Fruit fly (Drosophila melanogaster) whole organism, prepupa: ENCODE data around the gene CG7829.

Experiments
- Blimp-1 ChIP-seq: fragments of 200-800 bp; sonication (Bioruptor generic); optimal IDR thresholded peaks from 3 replicates; lab custom pipeline; 2017; ENCODE audit warnings: missing biosample characterization, missing genetic modification characterization, mild to moderate bottlenecking, moderate library complexity, missing genetic modification reagents
- CG11762 ChIP-seq: fragments of 200-800 bp; sonication (Bioruptor generic); optimal IDR thresholded peaks from 3 replicates; lab custom pipeline; 2016; ENCODE audit warnings: missing biosample characterization, missing genetic modification characterization; ENCODE audit not compliant: insufficient read depth
- CG15336 ChIP-seq: fragments of 200-800 bp; sonication (Bioruptor generic); IDR thresholded peaks from 2 replicates; pipeline ENCODE4 v1.3.6; 2022; ENCODE audit warnings: missing biosample characterization, missing genetic modification characterization
- CG16779 ChIP-seq: fragments of 200-800 bp; sonication (Bioruptor generic); optimal IDR thresholded peaks from 3 replicates; lab custom pipeline; 2017; ENCODE audit warnings: missing biosample characterization, mild to moderate bottlenecking, missing genetic modification characterization
- CG3032 ChIP-seq: fragments of 200-800 bp; optimal IDR thresholded peaks from 2 replicates; lab custom pipeline; 2019; ENCODE audit warnings: missing biosample characterization, mild to moderate bottlenecking, missing genetic modification characterization, moderate library complexity
- CG31627 ChIP-seq: fragments of 200-800 bp; sonication (Bioruptor generic); optimal IDR thresholded peaks from 3 replicates; lab custom pipeline; 2016; ENCODE audit warnings: missing biosample characterization, missing genetic modification characterization
- CG34406 ChIP-seq: fragments of 200-800 bp; sonication (Bioruptor generic); optimal IDR thresholded peaks from 3 replicates; lab custom pipeline; 2016; ENCODE audit warnings: missing biosample characterization, missing genetic modification characterization
- CG3919 ChIP-seq: fragments of 200-800 bp; sonication (Bioruptor generic); optimal IDR thresholded peaks from 3 replicates; lab custom pipeline; 2016; ENCODE audit warnings: missing biosample characterization, missing genetic modification characterization
- CG6163 ChIP-seq: fragments of 200-800 bp; sonication (Bioruptor generic); IDR thresholded peaks from 3 replicates; pipeline ENCODE4 v1.3.6; 2022; ENCODE audit warnings: missing biosample characterization, missing genetic modification characterization
- CG8119 ChIP-seq: fragments of 200-800 bp; sonication (Bioruptor generic); IDR thresholded peaks from 3 replicates; pipeline ENCODE4 v1.3.6; 2022; ENCODE audit warnings: missing biosample characterization, missing genetic modification characterization
- CG9139 ChIP-seq: fragments of 200-800 bp; sonication (Bioruptor generic); optimal IDR thresholded peaks from 3 replicates; lab custom pipeline; 2017; ENCODE audit warnings: missing biosample characterization, mild to moderate bottlenecking, missing genetic modification characterization
- Eip75B ChIP-seq: fragments of 200-800 bp; sonication (Bioruptor generic); optimal IDR thresholded peaks from 3 replicates; lab custom pipeline; 2016; ENCODE audit warnings: missing biosample characterization, missing genetic modification characterization
- Hr39 ChIP-seq: fragments of 200-800 bp; sonication (Bioruptor generic); optimal IDR thresholded peaks from 2 replicates; lab custom pipeline; 2016; ENCODE audit warnings: missing biosample characterization, missing genetic modification characterization
- Lpt ChIP-seq: fragments of 200-800 bp; sonication (Bioruptor generic); optimal IDR thresholded peaks from 3 replicates; lab custom pipeline; 2016; ENCODE audit warnings: missing biosample characterization, missing genetic modification characterization
- Met ChIP-seq: fragments of 200-800 bp; sonication (Bioruptor generic); optimal IDR thresholded peaks from 3 replicates; lab custom pipeline; 2016; ENCODE audit warnings: missing biosample characterization, missing genetic modification characterization
- acj6 ChIP-seq: fragments of 200-800 bp; sonication (Bioruptor generic); optimal IDR thresholded peaks from 3 replicates; lab custom pipeline; 2016; ENCODE audit warnings: missing biosample characterization, missing genetic modification characterization
- cyc ChIP-seq: fragments of 200-800 bp; sonication (Bioruptor generic); optimal IDR thresholded peaks from 3 replicates; lab custom pipeline; 2016; ENCODE audit warnings: missing biosample characterization, missing genetic modification characterization
- dsx ChIP-seq: fragments of 200-800 bp; optimal IDR thresholded peaks from 3 replicates; lab custom pipeline; 2019; ENCODE audit warnings: missing biosample characterization, mild to moderate bottlenecking, missing genetic modification characterization, moderate library complexity; ENCODE audit not compliant: poor library complexity, severe bottlenecking
- eg ChIP-seq: fragments of 200-800 bp; sonication (Bioruptor generic); IDR thresholded peaks from 3 replicates; pipeline ENCODE4 v1.3.6; 2022; ENCODE audit warnings: missing biosample characterization, missing genetic modification characterization
- fkh ChIP-seq: fragments of 200-800 bp; sonication (Bioruptor generic); optimal IDR thresholded peaks from 3 replicates; lab custom pipeline; 2017; ENCODE audit warnings: missing biosample characterization, mild to moderate bottlenecking, missing genetic modification characterization, moderate library complexity
- ss ChIP-seq, 2 experiments: fragments of 200-800 bp; sonication (Bioruptor generic); optimal IDR thresholded peaks; 2 replicates in 1 of 2; 3 replicates in 1 of 2; lab custom pipeline; 2017 to 2018; ENCODE audit warnings: mild to moderate bottlenecking in 2 of 2, missing biosample characterization in 2 of 2, missing genetic modification characterization in 2 of 2, moderate library complexity in 1 of 2
- svp ChIP-seq: fragments of 200-800 bp; sonication (Bioruptor generic); peaks from one replicate; lab custom pipeline; 2016; ENCODE audit warnings: missing biosample characterization, missing genetic modification characterization
- topi ChIP-seq: fragments of 200-800 bp; sonication (Bioruptor generic); optimal IDR thresholded peaks from 3 replicates; lab custom pipeline; 2016; ENCODE audit warnings: missing biosample characterization, missing genetic modification characterization
- vri ChIP-seq: fragments of 200-800 bp; sonication (Bioruptor generic); optimal IDR thresholded peaks from 3 replicates; lab custom pipeline; 2016; ENCODE audit warnings: missing biosample characterization, mild to moderate bottlenecking, missing genetic modification characterization

Gene CG7829

DNA sequence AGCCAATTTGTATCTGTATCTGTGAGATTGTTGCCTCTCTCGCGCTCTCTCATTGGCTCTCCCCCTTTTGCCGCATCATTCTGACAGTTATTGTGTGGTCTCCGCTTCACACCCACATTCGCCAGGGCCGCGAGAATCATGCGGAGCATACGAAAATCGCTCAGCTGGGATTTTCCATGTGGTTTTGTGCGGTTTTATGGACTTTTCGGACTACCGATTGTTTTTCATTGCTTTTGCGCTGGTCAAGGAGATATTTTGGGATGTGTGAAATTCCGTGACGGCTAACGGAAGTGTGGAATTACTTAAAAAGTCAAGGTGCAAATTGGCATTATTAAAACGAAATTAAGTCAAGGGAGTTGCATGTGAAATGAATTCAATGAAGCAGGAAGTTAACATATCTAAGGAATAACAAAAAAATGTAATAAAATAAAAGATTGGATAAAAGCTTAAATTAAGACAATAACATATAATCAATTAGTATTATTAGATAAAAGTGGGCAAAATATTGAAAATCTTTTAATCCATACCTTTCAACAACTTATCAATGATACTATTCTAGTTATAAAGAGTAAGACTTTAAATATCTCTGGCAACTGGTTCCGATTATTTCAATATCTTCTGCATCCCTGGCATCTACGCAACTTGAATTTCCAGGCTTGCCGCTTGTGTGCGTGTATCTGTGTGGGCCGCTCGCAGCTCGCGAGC is 45.3 kb downstream of the CG7829 start (continued):
- TF ChIP-seq Met (GFP tag; lab: Kevin White, UChicago), result peak; percentile 57
- no peak for TF ChIP-seq Lpt (GFP tag; lab: Kevin White, UChicago)
- TF ChIP-seq CG31627 (GFP tag; lab: Kevin White, UChicago), result peak; percentile 40
- TF ChIP-seq Blimp-1 (GFP tag; lab: Kevin White, UChicago), result peak; percentile 16
- peak; percentile 24 for TF ChIP-seq CG3919 (GFP tag; lab: Kevin White, UChicago)
- no peak for TF ChIP-seq vri (GFP tag; lab: Kevin White, UChicago)
- TF ChIP-seq CG3032, result peak; percentile 52
- TF ChIP-seq CG9139 (GFP tag; lab: Kevin White, UChicago), result no peak
- TF ChIP-seq CG6163 (GFP tag; lab: Robert Waterston, UW), result peak; percentile 74
- TF ChIP-seq eg (GFP tag; lab: Robert Waterston, UW), result no peak; the same call in 2 of the 3 replicates
- peak; percentile 18 for TF ChIP-seq Eip75B
- no peak for TF ChIP-seq CG16779 (tag; lab: Kevin White, UChicago)
- TF ChIP-seq ss (GFP tag; optimal IDR thresholded peaks at IDR 0.05; lab: Kevin White, UChicago), result no peak

dm6 chr3R:29771645-29772089 is 45.9 kb downstream of the CG7829 start:
- TF ChIP-seq CG16779 (tag; lab: Kevin White, UChicago) (peak; percentile 25), svp (GFP tag; lab: Kevin White, UChicago) (no peak), vri (GFP tag; lab: Kevin White, UChicago) (peak; percentile 67), ss (GFP tag; optimal IDR thresholded peaks at IDR 0.05; lab: Kevin White, UChicago) (peak in 1 of 2 experiments; percentile 46), topi (GFP tag; lab: Kevin White, UChicago) (no peak), fkh (GFP tag; lab: Kevin White, UChicago) (peak; percentile 97), CG15336 (GFP tag; lab: Robert Waterston, UW) (peak; percentile 18; the same call in 1 of the 2 replicates), eg (GFP tag; lab: Robert Waterston, UW) (peak; percentile 44; the same call in 1 of the 3 replicates), dsx (peak; percentile 17), Hr39 (GFP tag; lab: Kevin White, UChicago) (no peak), CG8119 (GFP tag; lab: Robert Waterston, UW) (peak; percentile 27; the same call in 1 of the 3 replicates)
- TF ChIP-seq, all 60 proteins: peak for 8

dm6 chr3R:29770930-29771329 is 46.6 kb downstream of the CG7829 start:
- TF ChIP-seq CG6163 (GFP tag; lab: Robert Waterston, UW) (0 out of 3 replicates have a peak, but pooled peaks have one; percentile 6), Hr39 (GFP tag; lab: Kevin White, UChicago) (no peak), cyc (GFP tag; lab: Kevin White, UChicago) (no peak)

DNA sequence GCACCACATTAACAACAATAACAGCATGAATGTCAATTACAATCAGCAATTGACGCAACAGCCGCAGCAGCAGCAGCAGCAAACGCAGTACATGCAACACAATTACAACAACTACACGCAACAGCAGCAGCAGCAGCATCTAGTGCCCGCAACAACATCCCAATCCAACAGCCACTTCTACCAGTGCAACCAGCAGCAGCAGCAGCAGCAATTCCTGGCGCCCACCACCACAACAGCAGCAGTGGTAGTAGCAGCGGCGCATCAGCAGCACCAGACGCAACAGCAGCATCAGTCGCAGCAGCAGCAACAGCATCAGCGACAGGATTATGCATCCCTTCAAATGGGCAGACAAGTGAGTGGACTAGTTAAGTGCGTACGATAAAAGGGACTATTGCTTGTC is 50.3 kb downstream of the CG7829 start:
- TF ChIP-seq Blimp-1 (GFP tag; lab: Kevin White, UChicago), result no peak
- no peak for TF ChIP-seq CG11762 (GFP tag; lab: Kevin White, UChicago)
- no peak for TF ChIP-seq Met (GFP tag; lab: Kevin White, UChicago)
- TF ChIP-seq CG3919 (GFP tag; lab: Kevin White, UChicago), result peak; percentile 9
- no peak for TF ChIP-seq CG31627 (GFP tag; lab: Kevin White, UChicago)
- no peak for TF ChIP-seq acj6 (GFP tag; lab: Kevin White, UChicago)
- TF ChIP-seq CG34406 (GFP tag; lab: Kevin White, UChicago), result no peak
- no peak for TF ChIP-seq eg (GFP tag; lab: Robert Waterston, UW)
- no peak for TF ChIP-seq topi (GFP tag; lab: Kevin White, UChicago)
